Fruit fly (Drosophila melanogaster) whole organism, prepupa: Measurements from ENCODE around the gene CG10147.

Source experiments
- Blimp-1 ChIP-seq: fragments of 200-800 bp; sonication (Bioruptor generic); optimal IDR thresholded peaks from 3 replicates; lab custom pipeline; 2017; ENCODE audit warnings: missing biosample characterization, missing genetic modification characterization, mild to moderate bottlenecking, moderate library complexity, missing genetic modification reagents
- CG10669 ChIP-seq: fragments of 200-800 bp; sonication (Bioruptor generic); optimal IDR thresholded peaks from 3 replicates; lab custom pipeline; 2018; ENCODE audit warnings: missing biosample characterization, mild to moderate bottlenecking, missing genetic modification characterization, moderate library complexity
- CG11762 ChIP-seq: fragments of 200-800 bp; sonication (Bioruptor generic); optimal IDR thresholded peaks from 3 replicates; lab custom pipeline; 2016; ENCODE audit warnings: missing biosample characterization, missing genetic modification characterization; ENCODE audit not compliant: insufficient read depth
- CG11902 ChIP-seq: fragments of 200-800 bp; sonication (Bioruptor generic); optimal IDR thresholded peaks from 3 replicates; lab custom pipeline; 2016; ENCODE audit warnings: missing biosample characterization, missing genetic modification characterization
- CG1621 ChIP-seq: fragments of 200-800 bp; sonication (Bioruptor generic); optimal IDR thresholded peaks from 3 replicates; lab custom pipeline; 2018; ENCODE audit warnings: missing biosample characterization, mild to moderate bottlenecking, missing genetic modification characterization
- CG16779 ChIP-seq: fragments of 200-800 bp; sonication (Bioruptor generic); optimal IDR thresholded peaks from 3 replicates; lab custom pipeline; 2017; ENCODE audit warnings: missing biosample characterization, mild to moderate bottlenecking, missing genetic modification characterization
- CG3032 ChIP-seq: fragments of 200-800 bp; optimal IDR thresholded peaks from 2 replicates; lab custom pipeline; 2019; ENCODE audit warnings: missing biosample characterization, mild to moderate bottlenecking, missing genetic modification characterization, moderate library complexity
- CG31627 ChIP-seq: fragments of 200-800 bp; sonication (Bioruptor generic); optimal IDR thresholded peaks from 3 replicates; lab custom pipeline; 2016; ENCODE audit warnings: missing biosample characterization, missing genetic modification characterization
- CG34406 ChIP-seq: fragments of 200-800 bp; sonication (Bioruptor generic); optimal IDR thresholded peaks from 3 replicates; lab custom pipeline; 2016; ENCODE audit warnings: missing biosample characterization, missing genetic modification characterization
- CG6163 ChIP-seq: fragments of 200-800 bp; sonication (Bioruptor generic); IDR thresholded peaks from 3 replicates; pipeline ENCODE4 v1.3.6; 2022; ENCODE audit warnings: missing biosample characterization, missing genetic modification characterization
- CG6276 ChIP-seq: fragments of 200-800 bp; sonication (Bioruptor generic); optimal IDR thresholded peaks from 2 replicates; lab custom pipeline; 2017; ENCODE audit warnings: missing biosample characterization, mild to moderate bottlenecking, missing genetic modification characterization
- CG6792 ChIP-seq: fragments of 200-800 bp; sonication (Bioruptor generic); optimal IDR thresholded peaks from 3 replicates; lab custom pipeline; 2016; ENCODE audit warnings: missing biosample characterization, missing genetic modification characterization
- CG6808 ChIP-seq: fragments of 200-800 bp; sonication (Bioruptor generic); optimal IDR thresholded peaks from 3 replicates; lab custom pipeline; 2017; ENCODE audit warnings: missing biosample characterization, missing genetic modification characterization, mild to moderate bottlenecking, moderate library complexity, missing genetic modification reagents
- CG6854 ChIP-seq: fragments of 200-800 bp; sonication (Bioruptor generic); optimal IDR thresholded peaks from 2 replicates; lab custom pipeline; 2017; ENCODE audit warnings: missing biosample characterization, mild to moderate bottlenecking, missing genetic modification characterization
- CG7368 ChIP-seq: fragments of 200-800 bp; sonication (Bioruptor generic); optimal IDR thresholded peaks from 3 replicates; lab custom pipeline; 2016; ENCODE audit warnings: missing biosample characterization, missing genetic modification characterization
- CG8119 ChIP-seq: fragments of 200-800 bp; sonication (Bioruptor generic); IDR thresholded peaks from 3 replicates; pipeline ENCODE4 v1.3.6; 2022; ENCODE audit warnings: missing biosample characterization, missing genetic modification characterization
- CG8319 ChIP-seq: fragments of 200-800 bp; sonication (Bioruptor generic); optimal IDR thresholded peaks from 3 replicates; lab custom pipeline; 2016; ENCODE audit warnings: missing biosample characterization, missing genetic modification characterization
- CG9139 ChIP-seq: fragments of 200-800 bp; sonication (Bioruptor generic); optimal IDR thresholded peaks from 3 replicates; lab custom pipeline; 2017; ENCODE audit warnings: missing biosample characterization, mild to moderate bottlenecking, missing genetic modification characterization
- Eip75B ChIP-seq: fragments of 200-800 bp; sonication (Bioruptor generic); optimal IDR thresholded peaks from 3 replicates; lab custom pipeline; 2016; ENCODE audit warnings: missing biosample characterization, missing genetic modification characterization
- Eip78C ChIP-seq: fragments of 200-800 bp; sonication (Bioruptor generic); peaks from one replicate; lab custom pipeline; 2016; ENCODE audit warnings: missing biosample characterization, missing genetic modification characterization
- Eip93F ChIP-seq: fragments of 200-800 bp; sonication (Bioruptor generic); optimal IDR thresholded peaks from 2 replicates; lab custom pipeline; 2016; ENCODE audit warnings: missing biosample characterization, mild to moderate bottlenecking, missing genetic modification characterization
- Ets21C ChIP-seq: fragments of 200-800 bp; sonication (Bioruptor generic); optimal IDR thresholded peaks from 3 replicates; lab custom pipeline; 2016; ENCODE audit warnings: missing biosample characterization, missing genetic modification characterization
- Ets96B ChIP-seq: fragments of 200-800 bp; optimal IDR thresholded peaks from 2 replicates; lab custom pipeline; 2019; ENCODE audit warnings: missing biosample characterization, mild to moderate bottlenecking, missing genetic modification characterization, moderate library complexity
- Hr38 ChIP-seq: sonication (Bioruptor generic); optimal IDR thresholded peaks from 2 replicates; lab custom pipeline; 2016; ENCODE audit warnings: missing biosample characterization, missing genetic modification characterization
- Hr39 ChIP-seq: fragments of 200-800 bp; sonication (Bioruptor generic); optimal IDR thresholded peaks from 2 replicates; lab custom pipeline; 2016; ENCODE audit warnings: missing biosample characterization, missing genetic modification characterization
- Hr4 ChIP-seq: fragments of 200-800 bp; sonication (Bioruptor generic); optimal IDR thresholded peaks from 3 replicates; lab custom pipeline; 2016; ENCODE audit warnings: missing biosample characterization, missing genetic modification characterization
- Lpt ChIP-seq: fragments of 200-800 bp; sonication (Bioruptor generic); optimal IDR thresholded peaks from 3 replicates; lab custom pipeline; 2016; ENCODE audit warnings: missing biosample characterization, missing genetic modification characterization
- Met ChIP-seq: fragments of 200-800 bp; sonication (Bioruptor generic); optimal IDR thresholded peaks from 3 replicates; lab custom pipeline; 2016; ENCODE audit warnings: missing biosample characterization, missing genetic modification characterization
- Smox ChIP-seq: fragments of 200-800 bp; sonication (Bioruptor generic); optimal IDR thresholded peaks from 3 replicates; lab custom pipeline; 2016; ENCODE audit warnings: missing biosample characterization, missing genetic modification characterization
- Sox102F ChIP-seq: fragments of 200-800 bp; sonication (Bioruptor generic); optimal IDR thresholded peaks from 2 replicates; lab custom pipeline; 2016; ENCODE audit warnings: missing biosample characterization, mild to moderate bottlenecking, missing genetic modification characterization
- Sox14 ChIP-seq: fragments of 200-800 bp; sonication (Bioruptor generic); optimal IDR thresholded peaks from 3 replicates; lab custom pipeline; 2016; ENCODE audit warnings: missing biosample characterization, missing genetic modification characterization
- Sox15 ChIP-seq: fragments of 200-800 bp; sonication (Bioruptor generic); optimal IDR thresholded peaks from 3 replicates; lab custom pipeline; 2016; ENCODE audit warnings: missing biosample characterization, missing genetic modification characterization
- achi ChIP-seq: fragments of 200-800 bp; sonication (Bioruptor generic); optimal IDR thresholded peaks from 3 replicates; lab custom pipeline; 2016; ENCODE audit warnings: missing biosample characterization, missing genetic modification characterization
- cyc ChIP-seq: fragments of 200-800 bp; sonication (Bioruptor generic); optimal IDR thresholded peaks from 3 replicates; lab custom pipeline; 2016; ENCODE audit warnings: missing biosample characterization, missing genetic modification characterization
- dac ChIP-seq: fragments of 200-800 bp; sonication (Bioruptor generic); optimal IDR thresholded peaks from 2 replicates; lab custom pipeline; 2017; ENCODE audit warnings: missing biosample characterization, mild to moderate bottlenecking, missing genetic modification characterization
- dsx ChIP-seq: fragments of 200-800 bp; optimal IDR thresholded peaks from 3 replicates; lab custom pipeline; 2019; ENCODE audit warnings: missing biosample characterization, mild to moderate bottlenecking, missing genetic modification characterization, moderate library complexity; ENCODE audit not compliant: poor library complexity, severe bottlenecking
- eg ChIP-seq: fragments of 200-800 bp; sonication (Bioruptor generic); IDR thresholded peaks from 3 replicates; pipeline ENCODE4 v1.3.6; 2022; ENCODE audit warnings: missing biosample characterization, missing genetic modification characterization
- esn ChIP-seq: fragments of 200-800 bp; sonication (Bioruptor generic); optimal IDR thresholded peaks from 2 replicates; lab custom pipeline; 2016; ENCODE audit warnings: missing biosample characterization, mild to moderate bottlenecking, missing genetic modification characterization, moderate library complexity
- fd59A ChIP-seq: fragments of 200-800 bp; sonication (Bioruptor generic); optimal IDR thresholded peaks from 2 replicates; lab custom pipeline; 2017; ENCODE audit warnings: missing biosample characterization, mild to moderate bottlenecking, missing genetic modification characterization, missing genetic modification reagents
- fd85E ChIP-seq: fragments of 200-800 bp; sonication (Bioruptor generic); optimal IDR thresholded peaks from 3 replicates; lab custom pipeline; 2016; ENCODE audit warnings: missing biosample characterization, missing genetic modification characterization
- fkh ChIP-seq: fragments of 200-800 bp; sonication (Bioruptor generic); optimal IDR thresholded peaks from 3 replicates; lab custom pipeline; 2017; ENCODE audit warnings: missing biosample characterization, mild to moderate bottlenecking, missing genetic modification characterization, moderate library complexity
- lz ChIP-seq: fragments of 200-800 bp; sonication (Bioruptor generic); optimal IDR thresholded peaks from 3 replicates; lab custom pipeline; 2016; ENCODE audit warnings: missing biosample characterization, missing genetic modification characterization
- net ChIP-seq: fragments of 200-800 bp; sonication (Bioruptor generic); optimal IDR thresholded peaks from 3 replicates; lab custom pipeline; 2016; ENCODE audit warnings: missing biosample characterization, missing genetic modification characterization
- pdm3 ChIP-seq: fragments of 200-800 bp; sonication (Bioruptor generic); optimal IDR thresholded peaks from 3 replicates; lab custom pipeline; 2016; ENCODE audit warnings: missing biosample characterization, missing genetic modification characterization
- salr ChIP-seq, 2 experiments: fragments of 200-800 bp; sonication (Bioruptor generic); optimal IDR thresholded peaks; 3 replicates each; lab custom pipeline; 2016 to 2018; ENCODE audit warnings: missing biosample characterization in 2 of 2, missing genetic modification characterization in 2 of 2, mild to moderate bottlenecking in 1 of 2
- ss ChIP-seq, 2 experiments: fragments of 200-800 bp; sonication (Bioruptor generic); optimal IDR thresholded peaks; 2 replicates in 1 of 2; 3 replicates in 1 of 2; lab custom pipeline; 2017 to 2018; ENCODE audit warnings: mild to moderate bottlenecking in 2 of 2, missing biosample characterization in 2 of 2, missing genetic modification characterization in 2 of 2, moderate library complexity in 1 of 2
- svp ChIP-seq: fragments of 200-800 bp; sonication (Bioruptor generic); peaks from one replicate; lab custom pipeline; 2016; ENCODE audit warnings: missing biosample characterization, missing genetic modification characterization
- topi ChIP-seq: fragments of 200-800 bp; sonication (Bioruptor generic); optimal IDR thresholded peaks from 3 replicates; lab custom pipeline; 2016; ENCODE audit warnings: missing biosample characterization, missing genetic modification characterization
- vri ChIP-seq: fragments of 200-800 bp; sonication (Bioruptor generic); optimal IDR thresholded peaks from 3 replicates; lab custom pipeline; 2016; ENCODE audit warnings: missing biosample characterization, mild to moderate bottlenecking, missing genetic modification characterization

Gene CG10147

DNA sequence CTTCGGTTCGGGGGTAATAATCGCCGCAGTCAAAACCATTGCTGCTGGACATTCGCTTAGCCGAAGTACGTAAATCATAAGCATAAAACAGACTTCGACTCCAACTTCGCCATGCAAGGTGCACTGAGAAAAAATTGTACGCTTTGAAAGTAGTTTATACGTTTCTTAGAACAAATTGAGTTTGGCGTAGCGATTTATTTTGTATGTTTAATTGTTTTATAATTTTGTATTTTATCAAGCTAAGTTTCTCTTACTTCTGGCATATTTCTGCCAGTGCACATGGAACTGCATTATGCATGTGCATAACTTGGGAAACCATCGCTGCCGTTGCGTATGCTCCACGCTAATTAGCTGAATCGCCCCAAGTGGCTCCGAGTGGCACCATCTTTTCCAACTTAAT is 5.4 kb downstream of the CG10147 start (continued):
- TF ChIP-seq pdm3 (GFP tag; lab: Kevin White, UChicago) (peak; percentile 81), CG16779 (tag; lab: Kevin White, UChicago) (peak; percentile 68), Smox (GFP tag; lab: Kevin White, UChicago) (peak; percentile 4), CG6276 (peak; percentile 89), CG8319 (peak; percentile 29), Hr39 (GFP tag; lab: Kevin White, UChicago) (peak; percentile 37), eg (GFP tag; lab: Robert Waterston, UW) (peak; percentile 96), Sox14 (GFP tag; lab: Kevin White, UChicago) (peak; percentile 62), Met (peak; percentile 19), lz (GFP tag; lab: Kevin White, UChicago) (peak; percentile 36), CG6808 (peak; percentile 59), ss (GFP tag; optimal IDR thresholded peaks at IDR 0.05; lab: Kevin White, UChicago) (peak; percentile 31 to 58), Ets96B (tag; lab: Kevin White, UChicago) (peak; percentile 65), salr (GFP tag; optimal IDR thresholded peaks at IDR 0.05; lab: Kevin White, UChicago) (peak in 1 of 2 experiments; percentile 81), Eip78C (GFP tag; lab: Kevin White, UChicago) (peak; percentile 95), Hr4 (GFP tag; lab: Kevin White, UChicago) (peak; percentile 94)

- TF ChIP-seq lz (GFP tag; lab: Kevin White, UChicago) (peak; percentile 71), net (GFP tag; lab: Kevin White, UChicago) (peak; percentile 10), Smox (GFP tag; lab: Kevin White, UChicago) (peak; percentile 84), cyc (GFP tag; lab: Kevin White, UChicago) (peak; percentile 56), CG3032 (tag; lab: Kevin White, UChicago) (no peak), Blimp-1 (peak; percentile 2), CG16779 (tag; lab: Kevin White, UChicago) (no peak), vri (GFP tag; lab: Kevin White, UChicago) (peak; percentile 56), CG6854 (GFP tag; lab: Kevin White, UChicago) (no peak), CG11902 (GFP tag; lab: Kevin White, UChicago) (peak; percentile 43), CG11762 (GFP tag; lab: Kevin White, UChicago) (no peak), svp (GFP tag; lab: Kevin White, UChicago) (peak; percentile 66), Sox102F (GFP tag; lab: Kevin White, UChicago) (peak; percentile 79), CG7368 (GFP tag; lab: Kevin White, UChicago) (peak; percentile 12), CG10669 (GFP tag; lab: Kevin White, UChicago) (no peak), CG6276 (no peak), fd59A (GFP tag; lab: Kevin White, UChicago) (no peak), CG31627 (GFP tag; lab: Kevin White, UChicago) (peak; percentile 87), topi (peak; percentile 62), dsx (GFP tag; lab: Kevin White, UChicago) (no peak), dac (GFP tag; lab: Kevin White, UChicago) (no peak), CG9139 (GFP tag; lab: Kevin White, UChicago) (no peak), esn (GFP tag; lab: Kevin White, UChicago) (peak; percentile 83), fkh (GFP tag; lab: Kevin White, UChicago) (no peak), CG6163 (GFP tag; lab: Robert Waterston, UW) (no peak), Hr39 (GFP tag; lab: Kevin White, UChicago) (peak; percentile 85), Ets96B (tag; lab: Kevin White, UChicago) (no peak), CG6792 (peak; percentile 63), Eip93F (GFP tag; lab: Kevin White, UChicago) (peak; percentile 12), CG1621 (tag; lab: Kevin White, UChicago) (no peak), Lpt (no peak), Sox15 (GFP tag; lab: Kevin White, UChicago) (peak; percentile 63), CG8119 (no peak), fd85E (GFP tag; lab: Kevin White, UChicago) (no peak), Hr38 (GFP tag; lab: Kevin White, UChicago) (no peak), Met (peak; percentile 77), Sox14 (GFP tag; lab: Kevin White, UChicago) (peak; percentile 43), Eip75B (GFP tag; lab: Kevin White, UChicago) (peak; percentile 21), Eip78C (GFP tag; lab: Kevin White, UChicago) (peak; percentile 85), Ets21C (peak; percentile 71), pdm3 (GFP tag; lab: Kevin White, UChicago) (peak; percentile 45), CG34406 (GFP tag; lab: Kevin White, UChicago) (peak; percentile 71), achi (GFP tag; lab: Kevin White, UChicago) (peak; percentile 30)
Observed at dm6 chr3L:6471820-6472219, 16.4 kb downstream of the CG10147 start.
